Fruit fly (Drosophila melanogaster) whole organism, wandering third instar larva: Measurements from ENCODE around the gene Gp93.

Experiments used
- Abd-B ChIP-seq: fragments of >200 bp; optimal IDR thresholded peaks from 2 replicates; lab custom pipeline; 2017; ENCODE audit warnings: missing biosample characterization, missing genetic modification characterization
- CG32264 ChIP-seq: fragments of 200-800 bp; sonication (Bioruptor generic); optimal IDR thresholded peaks from 2 replicates; lab custom pipeline; 2016; ENCODE audit warnings: missing biosample characterization, missing genetic modification characterization
- CrebA ChIP-seq: fragments of 200-800 bp; sonication (Bioruptor generic); optimal IDR thresholded peaks from 2 replicates; lab custom pipeline; 2016; ENCODE audit warnings: missing biosample characterization, mild to moderate bottlenecking, missing genetic modification characterization, borderline replicate concordance
- Dfd ChIP-seq: fragments of >200 bp; optimal IDR thresholded peaks from 2 replicates; lab custom pipeline; 2017; ENCODE audit warnings: missing biosample characterization, missing genetic modification characterization
- Dif ChIP-seq: fragments of 200-275, 200-300 bp; sonication (Bioruptor generic); optimal IDR thresholded peaks from 2 replicates; lab custom pipeline; 2018; ENCODE audit warnings: missing biosample characterization, missing genetic modification characterization; ENCODE audit not compliant: partially characterized antibody
- HLH106 ChIP-seq: fragments of 200-800 bp; optimal IDR thresholded peaks from 3 replicates; lab custom pipeline; 2019; ENCODE audit warnings: missing biosample characterization, mild to moderate bottlenecking, missing genetic modification characterization, moderate library complexity
- Hnf4 ChIP-seq: fragments of 200-800 bp; sonication (Bioruptor generic); optimal IDR thresholded peaks from 2 replicates; lab custom pipeline; 2016; ENCODE audit warnings: missing biosample characterization, mild to moderate bottlenecking, missing genetic modification characterization
- Hr83 ChIP-seq: fragments of 200-300 bp; sonication (Bioruptor generic); optimal IDR thresholded peaks from 2 replicates; lab custom pipeline; 2016; ENCODE audit warnings: missing biosample characterization, mild to moderate bottlenecking, missing genetic modification characterization, moderate library complexity; ENCODE audit not compliant: poor library complexity, severe bottlenecking
- Jra ChIP-seq: sonication (Bioruptor generic); optimal IDR thresholded peaks from 2 replicates; lab custom pipeline; 2016; ENCODE audit warnings: missing biosample characterization, missing genetic modification characterization
- Mio ChIP-seq: sonication (Bioruptor generic); optimal IDR thresholded peaks from 2 replicates; lab custom pipeline; 2016; ENCODE audit warnings: missing biosample characterization, missing genetic modification characterization
- N ChIP-seq: fragments of >200 bp; optimal IDR thresholded peaks from 2 replicates; lab custom pipeline; 2018; ENCODE audit warnings: missing biosample characterization, missing external identifiers, missing genetic modification characterization
- OdsH ChIP-seq: fragments of 200-800 bp; sonication (Bioruptor generic); optimal IDR thresholded peaks from 2 replicates; lab custom pipeline; 2016; ENCODE audit warnings: missing biosample characterization, mild to moderate bottlenecking, missing genetic modification characterization
- Rel ChIP-seq, 2 experiments: fragments of 200-800 bp; sonication (Bioruptor generic) in 1 of 2; optimal IDR thresholded peaks; 2 replicates in 1 of 2; 3 replicates in 1 of 2; lab custom pipeline; 2016 to 2019; ENCODE audit warnings: mild to moderate bottlenecking in 2 of 2, missing biosample characterization in 2 of 2, missing genetic modification characterization in 2 of 2, moderate library complexity in 1 of 2
- Sp1 ChIP-seq: fragments of 200-800 bp; sonication (Bioruptor generic); optimal IDR thresholded peaks from 3 replicates; lab custom pipeline; 2019; ENCODE audit warnings: missing biosample characterization, mild to moderate bottlenecking, missing genetic modification characterization, moderate library complexity
- Vsx2 ChIP-seq: fragments of 200-300, 225-300 bp; sonication (Bioruptor generic); optimal IDR thresholded peaks from 2 replicates; lab custom pipeline; 2018; ENCODE audit warnings: missing biosample characterization, missing genetic modification characterization; ENCODE audit not compliant: partially characterized antibody
- br ChIP-seq: fragments of 200-800 bp; sonication (Bioruptor generic); optimal IDR thresholded peaks from 2 replicates; lab custom pipeline; 2016; ENCODE audit warnings: missing biosample characterization, missing genetic modification characterization
- brk ChIP-seq: fragments of 200-800 bp; sonication (Bioruptor generic); optimal IDR thresholded peaks from 2 replicates; lab custom pipeline; 2016; ENCODE audit warnings: missing biosample characterization, mild to moderate bottlenecking, missing genetic modification characterization
- dl ChIP-seq, 2 experiments: fragments of 175-275, 200-275 bp in 1 of 2; fragments of 200-275 bp in 1 of 2; sonication (Bioruptor generic); optimal IDR thresholded peaks; lab custom pipeline; 2018; ENCODE audit warnings: mild to moderate bottlenecking in 2 of 2, missing biosample characterization in 2 of 2, missing genetic modification characterization in 2 of 2, moderate library complexity in 2 of 2; ENCODE audit not compliant: partially characterized antibody in 2 of 2, insufficient read depth in 1 of 2
- dmrt93B ChIP-seq: fragments of 200-800 bp; sonication (Bioruptor generic); optimal IDR thresholded peaks from 2 replicates; lab custom pipeline; 2018; ENCODE audit warnings: missing biosample characterization, mild to moderate bottlenecking, missing genetic modification characterization
- dsf ChIP-seq: sonication (Bioruptor generic); optimal IDR thresholded peaks from 2 replicates; lab custom pipeline; 2016; ENCODE audit warnings: missing biosample characterization, missing genetic modification characterization, borderline replicate concordance
- ey ChIP-seq: fragments of 200-800 bp; sonication (Bioruptor generic); optimal IDR thresholded peaks from 2 replicates; lab custom pipeline; 2016; ENCODE audit warnings: missing biosample characterization, missing genetic modification characterization
- foxo ChIP-seq, 2 experiments: fragments of 200-800 bp; sonication (Bioruptor generic); optimal IDR thresholded peaks; 2 replicates in 1 of 2; 3 replicates in 1 of 2; lab custom pipeline; 2016 to 2017; ENCODE audit warnings: missing biosample characterization in 2 of 2, missing genetic modification characterization in 2 of 2
- fru ChIP-seq: fragments of 200-800 bp; sonication (Bioruptor generic); optimal IDR thresholded peaks from 3 replicates; lab custom pipeline; 2016; ENCODE audit warnings: missing biosample characterization, mild to moderate bottlenecking, missing genetic modification characterization
- pan ChIP-seq: fragments of >200 bp; optimal IDR thresholded peaks from 2 replicates; lab custom pipeline; 2017
- rgr ChIP-seq: fragments of 200-800 bp; sonication (Bioruptor generic); optimal IDR thresholded peaks from 3 replicates; lab custom pipeline; 2016; ENCODE audit warnings: missing biosample characterization, mild to moderate bottlenecking, missing genetic modification characterization
- sage ChIP-seq: fragments of 200-800 bp; sonication (Bioruptor generic); optimal IDR thresholded peaks from 2 replicates; lab custom pipeline; 2016; ENCODE audit warnings: missing biosample characterization, mild to moderate bottlenecking, missing genetic modification characterization
- sv ChIP-seq: fragments of 200-800 bp; sonication (Bioruptor generic); optimal IDR thresholded peaks from 3 replicates; lab custom pipeline; 2016; ENCODE audit warnings: missing biosample characterization, missing genetic modification characterization
- usp ChIP-seq: fragments of >200 bp; optimal IDR thresholded peaks from 2 replicates; lab custom pipeline; 2017; ENCODE audit warnings: missing biosample characterization, missing genetic modification characterization
- woc ChIP-seq: sonication (Bioruptor generic); optimal IDR thresholded peaks from 2 replicates; lab custom pipeline; 2016; ENCODE audit warnings: missing biosample characterization, mild to moderate bottlenecking, missing genetic modification characterization

The Gp93 gene

DNA sequence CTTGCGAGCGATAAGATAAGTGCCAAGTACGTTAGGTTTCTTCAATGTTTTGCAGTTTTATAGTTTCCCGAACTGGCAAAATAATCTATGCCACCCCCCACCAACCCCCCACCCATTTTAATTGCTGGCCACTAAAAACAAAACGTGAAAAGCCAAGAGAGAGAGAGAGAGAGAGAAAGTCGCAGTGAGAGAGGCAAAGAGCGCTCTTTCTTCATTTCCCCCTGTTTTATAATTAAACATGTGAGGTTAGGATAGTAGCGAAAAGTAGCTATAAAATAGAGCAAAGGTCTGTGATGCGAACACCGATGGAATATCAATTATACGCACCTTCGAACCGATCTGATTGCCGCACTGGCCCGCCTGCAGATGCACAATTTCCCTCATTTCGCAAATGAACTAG is 39.3 kb downstream of the Gp93 start:
- TF ChIP-seq foxo (GFP tag; optimal IDR thresholded peaks at IDR 0.05; lab: Kevin White, UChicago) (no peak), dl (GFP tag; optimal IDR thresholded peaks at IDR 0.05; lab: Kevin White, UChicago; ENCODE audit: insufficient read depth in 1 of 2, partially characterized antibody in 2 of 2) (no peak), brk (GFP tag; lab: Kevin White, UChicago) (no peak), CrebA (GFP tag; lab: Kevin White, UChicago) (no peak), Vsx2 (GFP tag; lab: Kevin White, UChicago) (no peak), pan (lab: Kevin White, UChicago) (no peak), Abd-B (no peak), OdsH (GFP tag; lab: Kevin White, UChicago) (no peak), Dfd (GFP tag; lab: Kevin White, UChicago) (no peak), sage (GFP tag; lab: Kevin White, UChicago) (no peak)

DNA sequence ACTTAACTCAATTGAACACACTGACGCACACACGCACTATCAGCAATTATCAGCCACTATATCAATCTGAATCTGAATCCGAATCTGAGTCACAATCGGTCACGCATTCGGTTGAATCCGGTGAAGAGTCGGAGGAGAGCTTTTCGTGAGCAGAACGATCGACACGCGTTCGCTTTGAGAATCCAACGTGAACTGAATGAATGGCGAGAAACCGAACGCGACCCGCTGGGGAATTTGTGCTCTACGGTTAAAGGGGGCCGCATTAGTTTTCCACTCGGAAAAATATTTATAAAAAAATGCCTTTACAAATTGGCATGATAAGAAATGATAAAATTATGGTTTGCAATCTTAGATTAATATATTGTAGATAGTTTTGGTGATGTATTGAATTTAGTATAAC is 39.7 kb downstream of the Gp93 start, which contains the start of gene betaTub97EF:
Gene betaTub97EF, minus strand, starts transcription at position 196 of the 400 bp plus-strand sequence.
- TF ChIP-seq CG32264 (GFP tag; lab: Kevin White, UChicago) (no peak), HLH106 (peak; percentile 5), dl (GFP tag; optimal IDR thresholded peaks at IDR 0.05; lab: Kevin White, UChicago; ENCODE audit: insufficient read depth in 1 of 2, partially characterized antibody in 2 of 2) (no peak), Dif (GFP tag; lab: Kevin White, UChicago) (no peak)

DNA sequence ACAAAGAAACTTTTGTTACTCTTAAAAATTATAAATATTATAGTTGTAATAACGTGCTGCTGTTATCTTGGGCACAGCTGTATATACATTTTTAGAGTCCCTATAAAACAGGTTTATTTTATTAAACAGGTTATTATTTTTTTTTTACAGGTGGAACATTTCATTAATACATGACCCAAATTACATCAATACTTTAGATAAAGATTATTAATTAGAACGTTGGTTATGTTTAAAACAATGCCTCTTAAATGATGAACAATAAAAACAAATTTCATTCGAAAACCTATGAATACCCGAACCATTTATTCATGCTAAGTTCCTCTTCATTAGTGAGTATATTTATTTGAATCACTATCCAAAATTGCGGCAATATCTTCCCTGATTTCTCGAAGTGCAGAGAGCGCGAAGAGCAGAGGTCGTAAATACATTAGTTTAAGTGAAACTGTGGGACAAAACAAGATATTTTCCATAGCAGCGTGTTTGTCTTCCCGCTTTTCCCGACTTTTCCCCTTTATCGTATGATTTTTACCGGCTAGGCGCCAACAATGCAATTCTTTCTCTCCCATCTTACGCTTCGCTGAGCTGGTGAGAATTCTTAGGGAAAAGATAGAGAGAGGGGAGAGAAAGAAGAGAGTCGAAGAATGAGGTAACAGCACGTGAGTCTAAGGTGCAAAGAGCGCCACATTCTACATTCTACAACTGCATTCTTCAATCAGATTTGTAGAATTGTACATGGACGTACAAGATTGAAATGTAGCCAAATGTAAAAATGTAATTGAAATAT is 40.3 kb downstream of the Gp93 start:
- no peak for TF ChIP-seq rgr (GFP tag; lab: Kevin White, UChicago)
- TF ChIP-seq pan (lab: Kevin White, UChicago), result no peak
- TF ChIP-seq N, result no peak
- TF ChIP-seq ey (GFP tag; lab: Kevin White, UChicago), result no peak
- TF ChIP-seq HLH106, result peak; percentile 5
- no peak for TF ChIP-seq sage (GFP tag; lab: Kevin White, UChicago)
- TF ChIP-seq usp (GFP tag; lab: Kevin White, UChicago), result no peak
- no peak for TF ChIP-seq fru (GFP tag; lab: Kevin White, UChicago)
- no peak for TF ChIP-seq sv (GFP tag; lab: Kevin White, UChicago)
- TF ChIP-seq Hr83 (GFP tag; lab: Kevin White, UChicago), result no peak
- TF ChIP-seq Rel (GFP tag; optimal IDR thresholded peaks at IDR 0.05; lab: Kevin White, UChicago), result no peak
- no peak for TF ChIP-seq Rel (tag; optimal IDR thresholded peaks at IDR 0.05; lab: Kevin White, UChicago)
- TF ChIP-seq dmrt93B (GFP tag; lab: Kevin White, UChicago), result peak; percentile 3
- no peak for TF ChIP-seq dsf (GFP tag; lab: Kevin White, UChicago)
- no peak for TF ChIP-seq OdsH (GFP tag; lab: Kevin White, UChicago)
- TF ChIP-seq foxo (GFP tag; optimal IDR thresholded peaks at IDR 0.05; lab: Kevin White, UChicago), result no peak
- TF ChIP-seq br (GFP tag; lab: Kevin White, UChicago), result no peak
- peak; percentile 2 for TF ChIP-seq Dif (GFP tag; lab: Kevin White, UChicago)
- TF ChIP-seq dl (GFP tag; optimal IDR thresholded peaks at IDR 0.05; lab: Kevin White, UChicago; ENCODE audit: insufficient read depth in 1 of 2, partially characterized antibody in 2 of 2), result peak in 1 of 2 experiments; percentile 34
- TF ChIP-seq Jra (GFP tag; lab: Kevin White, UChicago), result no peak
- TF ChIP-seq Mio (GFP tag; lab: Kevin White, UChicago), result no peak
- no peak for TF ChIP-seq Sp1 (GFP tag; lab: Kevin White, UChicago)
- TF ChIP-seq woc (GFP tag; lab: Kevin White, UChicago), result no peak
- TF ChIP-seq, all 38 proteins: peak for 4

DNA sequence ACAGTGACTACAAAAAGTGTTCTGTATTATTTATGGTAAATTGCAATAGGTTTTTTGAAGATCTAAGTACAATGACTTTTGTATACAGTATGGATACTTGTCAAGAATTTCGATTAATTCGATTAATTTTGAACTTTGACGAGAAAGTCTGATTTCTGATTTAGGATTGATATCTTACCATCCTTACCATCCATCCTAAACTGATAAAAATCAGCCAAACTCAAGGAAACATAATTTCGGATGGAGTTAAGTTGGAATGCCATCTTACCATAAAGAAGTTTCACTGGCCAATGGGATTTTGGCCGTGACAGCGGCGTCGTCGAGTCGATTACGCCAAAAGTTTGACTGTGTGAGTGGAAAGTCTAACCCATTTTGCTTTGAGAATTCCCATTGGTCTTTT is 42.1 kb downstream of the Gp93 start, which contains the start of gene CG4815:
Gene CG4815, minus strand, starts transcription at position 101 of the 400 bp plus-strand sequence.
- TF ChIP-seq usp (GFP tag; lab: Kevin White, UChicago) (no peak), Hnf4 (GFP tag; lab: Kevin White, UChicago) (no peak), brk (GFP tag; lab: Kevin White, UChicago) (no peak), rgr (GFP tag; lab: Kevin White, UChicago) (no peak), CrebA (GFP tag; lab: Kevin White, UChicago) (no peak), HLH106 (no peak), woc (GFP tag; lab: Kevin White, UChicago) (no peak), CG32264 (GFP tag; lab: Kevin White, UChicago) (no peak)
